Fruit fly (Drosophila melanogaster) whole organism, embryonic: ENCODE measurements around the gene v.

Source experiments
- Adf1 ChIP-seq: fragments of 200-800 bp; sonication (Bioruptor generic); IDR thresholded peaks from 2 replicates; pipeline ENCODE4 v1.3.6; 2022; ENCODE audit warnings: missing biosample characterization, missing genetic modification characterization
- BEAF-32 ChIP-seq: fragments of 200-800 bp; sonication (Bioruptor generic); optimal IDR thresholded peaks from 3 replicates; lab custom pipeline; 2017; ENCODE audit warnings: missing biosample characterization, missing genetic modification characterization, mild to moderate bottlenecking, moderate library complexity, missing genetic modification reagents
- CG10267 ChIP-seq: fragments of 200-800 bp; sonication (Bioruptor generic); optimal IDR thresholded peaks from 2 replicates; lab custom pipeline; 2018; ENCODE audit warnings: missing biosample characterization, mild to moderate bottlenecking, missing genetic modification characterization, moderate library complexity
- CG13287 ChIP-seq: fragments of 200-800 bp; sonication (Bioruptor generic); IDR thresholded peaks from 2 replicates; pipeline ENCODE4 v1.3.6; 2022; ENCODE audit warnings: missing biosample characterization, missing genetic modification characterization; ENCODE audit not compliant: partially characterized antibody
- CG13894 ChIP-seq: fragments of 200-800 bp; sonication (Bioruptor generic); optimal IDR thresholded peaks from 3 replicates; lab custom pipeline; 2018; ENCODE audit warnings: missing biosample characterization, mild to moderate bottlenecking, missing genetic modification characterization, moderate library complexity
- CG14860 ChIP-seq: fragments of 200-800 bp; sonication (Bioruptor generic); IDR thresholded peaks from 3 replicates; pipeline ENCODE4 v1.3.6; 2022; ENCODE audit warnings: missing biosample characterization, missing genetic modification characterization; ENCODE audit not compliant: partially characterized antibody
- CG14965 ChIP-seq: fragments of 200-800 bp; sonication (Bioruptor generic); optimal IDR thresholded peaks from 2 replicates; lab custom pipeline; 2016; ENCODE audit warnings: missing biosample characterization, missing genetic modification characterization, borderline replicate concordance
- CG15011 ChIP-seq: fragments of 200-800 bp; sonication (Bioruptor generic); optimal IDR thresholded peaks from 3 replicates; lab custom pipeline; 2018; ENCODE audit warnings: missing biosample characterization, mild to moderate bottlenecking, missing genetic modification characterization
- CG1529 ChIP-seq: fragments of 200-800 bp; sonication (Bioruptor generic); optimal IDR thresholded peaks from 3 replicates; lab custom pipeline; 2018; ENCODE audit warnings: missing biosample characterization, missing genetic modification characterization
- CG34376 ChIP-seq: fragments of 200-800 bp; sonication (Bioruptor generic); optimal IDR thresholded peaks from 2 replicates; lab custom pipeline; 2018; ENCODE audit warnings: missing biosample characterization, mild to moderate bottlenecking, missing genetic modification characterization
- CG34422 ChIP-seq: fragments of 200-800 bp; sonication (Bioruptor generic); IDR thresholded peaks from 3 replicates; pipeline ENCODE4 v1.3.6; 2022; ENCODE audit warnings: missing biosample characterization, missing genetic modification characterization
- CG6254 ChIP-seq: fragments of 200-800 bp; sonication (Bioruptor generic); optimal IDR thresholded peaks from 3 replicates; lab custom pipeline; 2017; ENCODE audit warnings: mild to moderate bottlenecking, missing biosample characterization, missing genetic modification reagents, missing genetic modification characterization
- CG6683 ChIP-seq: fragments of 200-800 bp; sonication (Bioruptor generic); optimal IDR thresholded peaks from 2 replicates; lab custom pipeline; 2017; ENCODE audit warnings: missing biosample characterization, mild to moderate bottlenecking, missing genetic modification characterization, missing genetic modification reagents
- CG8478 ChIP-seq: fragments of >200 bp; optimal IDR thresholded peaks from 2 replicates; lab custom pipeline; 2018
- Dll ChIP-seq: fragments of 200-800 bp; sonication (Bioruptor generic); IDR thresholded peaks from 4 replicates; pipeline ENCODE4 v1.3.6; 2022; ENCODE audit warnings: missing biosample characterization, missing genetic modification characterization; ENCODE audit not compliant: partially characterized antibody
- Ets65A ChIP-seq: fragments of 200-800 bp; sonication (Bioruptor generic); peaks from one replicate; lab custom pipeline; 2016; ENCODE audit warnings: missing biosample characterization, missing genetic modification characterization
- Ets97D ChIP-seq: fragments of 200-800 bp; sonication (Bioruptor generic); optimal IDR thresholded peaks from 3 replicates; lab custom pipeline; 2016; ENCODE audit warnings: missing biosample characterization, missing genetic modification characterization
- Hr39 ChIP-seq: fragments of >200 bp; optimal IDR thresholded peaks from 2 replicates; lab custom pipeline; 2017
- Med ChIP-seq: fragments of 200-800 bp; sonication (Bioruptor generic); peaks from one replicate; lab custom pipeline; 2016; ENCODE audit warnings: missing biosample characterization, missing genetic modification characterization, mild to moderate bottlenecking, inconsistent platforms, moderate library complexity
- Mes4 ChIP-seq: fragments of 200-800 bp; sonication (Bioruptor generic); optimal IDR thresholded peaks from 2 replicates; lab custom pipeline; 2016; ENCODE audit warnings: missing biosample characterization, missing genetic modification characterization
- Myb ChIP-seq: fragments of 200-800 bp; sonication (Bioruptor generic); optimal IDR thresholded peaks from 2 replicates; lab custom pipeline; 2016; ENCODE audit warnings: missing biosample characterization, missing genetic modification characterization
- Scr ChIP-seq: fragments of 200-800 bp; sonication (Bioruptor generic); IDR thresholded peaks from 2 replicates; pipeline ENCODE4 v1.3.6; 2022; ENCODE audit warnings: missing biosample characterization, missing genetic modification characterization; ENCODE audit not compliant: partially characterized antibody
- Sry-β ChIP-seq: fragments of 200-800 bp; sonication (Bioruptor generic); optimal IDR thresholded peaks from 2 replicates; lab custom pipeline; 2018; ENCODE audit warnings: missing biosample characterization, mild to moderate bottlenecking, missing genetic modification characterization, moderate library complexity
- Trl ChIP-seq, 3 experiments: fragments of >200 bp in 2 of 3; fragments of 200-800 bp in 1 of 3; sonication (Bioruptor generic) in 1 of 3; optimal IDR thresholded peaks; 2 replicates in 1 of 3; 3 replicates in 2 of 3; lab custom pipeline; 2016 to 2017; ENCODE audit warnings: missing biosample characterization in 1 of 3, missing genetic modification characterization in 1 of 3
- ab ChIP-seq: fragments of 200-800 bp; sonication (Bioruptor generic); optimal IDR thresholded peaks from 2 replicates; lab custom pipeline; 2016; ENCODE audit warnings: missing biosample characterization, missing genetic modification characterization
- ash1 ChIP-seq: fragments of 200-800 bp; sonication (Bioruptor generic); optimal IDR thresholded peaks from 2 replicates; lab custom pipeline; 2018; ENCODE audit warnings: missing biosample characterization, mild to moderate bottlenecking, missing genetic modification characterization
- bbx ChIP-seq: fragments of 200-800 bp; sonication (Bioruptor generic); IDR thresholded peaks from 2 replicates; pipeline ENCODE4 v1.3.6; 2022; ENCODE audit warnings: missing biosample characterization, missing genetic modification characterization; ENCODE audit not compliant: partially characterized antibody
- dati ChIP-seq: fragments of 200-800 bp; sonication (Bioruptor generic); IDR thresholded peaks from 2 replicates; pipeline ENCODE4 v1.3.6; 2022; ENCODE audit warnings: missing biosample characterization, missing genetic modification characterization
- ewg ChIP-seq: fragments of 200-800 bp; sonication (Bioruptor generic); optimal IDR thresholded peaks from 3 replicates; lab custom pipeline; 2017; ENCODE audit warnings: mild to moderate bottlenecking, missing biosample characterization, missing genetic modification reagents, missing genetic modification characterization
- hbn ChIP-seq: fragments of 200-800 bp; sonication (Bioruptor generic); IDR thresholded peaks from 2 replicates; pipeline ENCODE4 v1.3.6; 2022; ENCODE audit warnings: missing biosample characterization, missing genetic modification characterization; ENCODE audit not compliant: partially characterized antibody
- hth ChIP-seq: fragments of >200 bp; optimal IDR thresholded peaks from 2 replicates; lab custom pipeline; 2017; ENCODE audit warnings: inconsistent platforms
- inv ChIP-seq: fragments of 200-800 bp; sonication (Bioruptor generic); IDR thresholded peaks from 2 replicates; pipeline ENCODE4 v1.3.6; 2022; ENCODE audit warnings: missing biosample characterization, missing genetic modification characterization; ENCODE audit not compliant: partially characterized antibody
- lola ChIP-seq, 3 experiments: fragments of >200 bp in 2 of 3; fragments of 200-800 bp in 1 of 3; sonication (Bioruptor generic) in 1 of 3; optimal IDR thresholded peaks; 2 replicates each; lab custom pipeline; 2017 to 2019; ENCODE audit warnings: missing biosample characterization in 3 of 3, missing genetic modification characterization in 3 of 3, mild to moderate bottlenecking in 1 of 3, moderate library complexity in 1 of 3
- pzg ChIP-seq: fragments of 200-800 bp; sonication (Bioruptor generic); optimal IDR thresholded peaks from 3 replicates; lab custom pipeline; 2018; ENCODE audit warnings: missing biosample characterization, mild to moderate bottlenecking, missing genetic modification characterization, moderate library complexity
- row ChIP-seq: fragments of 200-800 bp; sonication (Bioruptor generic); IDR thresholded peaks from 3 replicates; pipeline ENCODE4 v1.3.6; 2022; ENCODE audit warnings: missing biosample characterization, missing genetic modification characterization
- unc-4 ChIP-seq: fragments of 200-800 bp; sonication (Bioruptor generic); IDR thresholded peaks from 2 replicates; pipeline ENCODE4 v1.3.6; 2022; ENCODE audit warnings: missing biosample characterization, missing genetic modification characterization; ENCODE audit not compliant: partially characterized antibody
- zfh1 ChIP-seq: fragments of 200-800 bp; sonication (Bioruptor generic); IDR thresholded peaks from 3 replicates; pipeline ENCODE4 v1.3.6; 2022; ENCODE audit warnings: missing biosample characterization, missing genetic modification characterization

v gene

DNA sequence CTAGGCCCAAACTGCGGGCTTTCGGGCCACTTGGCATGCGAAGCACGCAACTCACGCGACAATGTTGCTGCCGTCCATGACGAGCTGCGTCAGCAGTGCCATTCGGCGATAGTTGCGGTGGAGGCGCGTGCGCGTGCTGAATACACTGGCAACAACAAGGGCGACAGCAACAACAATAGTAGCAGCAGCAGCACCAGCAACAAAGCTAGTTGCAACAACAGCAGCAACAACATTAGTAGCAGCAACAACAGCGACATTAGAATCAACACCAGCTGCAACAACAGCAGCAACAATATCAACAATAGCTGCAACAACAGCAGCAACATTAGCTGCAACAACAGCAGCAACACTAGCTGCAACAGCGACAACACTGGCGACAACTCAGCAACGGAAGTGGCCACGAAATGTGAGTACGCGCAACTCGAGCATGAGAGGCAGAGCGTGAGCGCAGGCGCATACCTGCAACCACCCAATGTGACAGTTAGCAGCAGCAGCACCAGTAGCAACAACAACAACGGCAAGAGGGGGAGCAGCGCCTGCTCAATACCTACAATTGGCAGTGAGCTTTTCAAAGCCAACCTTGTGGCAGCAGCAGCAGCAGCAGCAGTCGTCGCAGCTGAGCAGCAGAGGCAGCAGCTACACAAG is 17.4 kb upstream of the v start (continued):
- TF ChIP-seq bbx = peak; percentile 18; the same call in 1 of the 2 replicates
- no peak for TF ChIP-seq hth (lab: Kevin White, UChicago)
- TF ChIP-seq Sry-β (GFP tag; lab: Kevin White, UChicago) = peak; percentile 55
- TF ChIP-seq Dll (GFP tag; lab: Robert Waterston, UW) = 0 out of 4 replicates have a peak, but pooled peaks have one; percentile 35
- TF ChIP-seq zfh1 (GFP tag; lab: Robert Waterston, UW) = no peak
- TF ChIP-seq Ets97D (GFP tag; lab: Kevin White, UChicago) = peak; percentile 9
- peak; percentile 54; the same call in 1 of the 2 replicates for TF ChIP-seq unc-4 (GFP tag; lab: Robert Waterston, UW)
- no peak for TF ChIP-seq CG15011 (GFP tag; lab: Kevin White, UChicago)
- peak; percentile 72 for TF ChIP-seq CG8478 (lab: Kevin White, UChicago)
- peak; percentile 15 for TF ChIP-seq CG34376 (GFP tag; lab: Kevin White, UChicago)
- peak in 1 of 2 experiments; percentile 22 for TF ChIP-seq Trl (optimal IDR thresholded peaks at IDR 0.05; lab: Kevin White, UChicago)
- TF ChIP-seq Trl (GFP tag; optimal IDR thresholded peaks at IDR 0.05; lab: Kevin White, UChicago) = no peak
- TF ChIP-seq CG14860 = 0 out of 3 replicates have a peak, but pooled peaks have one; percentile 16
- TF ChIP-seq lola (GFP tag; optimal IDR thresholded peaks at IDR 0.05; lab: Kevin White, UChicago) = no peak
- peak; percentile 99 for TF ChIP-seq ewg
- no peak for TF ChIP-seq dati (GFP tag; lab: Robert Waterston, UW)
- TF ChIP-seq CG13287 = peak; percentile 24; the same call in 1 of the 2 replicates
- no peak for TF ChIP-seq CG1529 (GFP tag; lab: Kevin White, UChicago)
- TF ChIP-seq CG6683 (GFP tag; lab: Kevin White, UChicago) = no peak
- peak; percentile 44; the same call in 1 of the 2 replicates for TF ChIP-seq Scr (GFP tag; lab: Robert Waterston, UW)
- TF ChIP-seq ash1 (GFP tag; lab: Kevin White, UChicago) = no peak
- peak; percentile 40; the same call in 2 of the 3 replicates for TF ChIP-seq row (GFP tag; lab: Robert Waterston, UW)
- no peak for TF ChIP-seq Mes4 (GFP tag; lab: Kevin White, UChicago)
- TF ChIP-seq Adf1 (GFP tag; lab: Robert Waterston, UW) = peak; percentile 78; the same call in 1 of the 2 replicates
- TF ChIP-seq BEAF-32 (GFP tag; lab: Kevin White, UChicago) = peak; percentile 52
- TF ChIP-seq inv = peak; percentile 14; the same call in 1 of the 2 replicates
- TF ChIP-seq CG14965 (GFP tag; lab: Kevin White, UChicago) = no peak
- no peak for TF ChIP-seq CG34422 (GFP tag; lab: Robert Waterston, UW)
- peak; percentile 26 for TF ChIP-seq Med
- TF ChIP-seq hbn (GFP tag; lab: Robert Waterston, UW) = peak; percentile 18; the same call in 1 of the 2 replicates
- no peak for TF ChIP-seq CG13894 (tag; lab: Kevin White, UChicago)
- peak; percentile 1 for TF ChIP-seq pzg (GFP tag; lab: Kevin White, UChicago)
- no peak for TF ChIP-seq Myb (GFP tag; lab: Kevin White, UChicago)
- no peak for TF ChIP-seq CG6254 (GFP tag; lab: Kevin White, UChicago)

DNA sequence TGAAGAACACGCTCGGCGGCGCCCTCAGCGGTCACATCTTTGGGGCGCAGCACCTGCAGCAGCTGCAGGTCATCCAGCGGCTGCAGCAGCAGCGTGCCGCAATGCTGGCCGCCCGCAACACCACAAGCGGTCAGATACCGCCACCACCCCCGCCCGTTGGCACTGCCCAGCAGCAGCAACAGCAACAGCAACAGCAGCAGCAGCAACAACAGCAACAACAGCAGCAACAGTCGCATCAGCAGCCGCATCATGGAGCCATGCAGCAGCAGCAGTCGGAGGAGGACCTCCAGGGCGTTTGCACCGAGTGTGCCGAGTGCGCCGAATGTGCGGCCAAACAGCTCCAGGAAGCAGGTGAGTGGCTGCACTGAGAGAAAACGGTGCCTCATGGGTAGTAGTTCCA is 11.2 kb upstream of the v start:
- TF ChIP-seq CG10267 (tag; lab: Kevin White, UChicago) (no peak), Ets65A (peak; percentile 58), Hr39 (lab: Kevin White, UChicago) (peak; percentile 31), ab (GFP tag; lab: Kevin White, UChicago) (no peak), Med (peak; percentile 3)
